Fruit fly (Drosophila melanogaster) whole organism, embryonic: Measurements from ENCODE around the gene CG11379.

Experiments used
- Ada2b ChIP-seq: fragments of 200-800 bp; sonication (Bioruptor generic); IDR thresholded peaks from 2 replicates; pipeline ENCODE4 v1.3.6; 2022; ENCODE audit warnings: missing biosample characterization, missing genetic modification characterization
- CG10274 ChIP-seq: fragments of 200-800 bp; sonication (Bioruptor generic); optimal IDR thresholded peaks from 3 replicates; lab custom pipeline; 2017; ENCODE audit warnings: missing biosample characterization, mild to moderate bottlenecking, missing genetic modification characterization
- CG10431 ChIP-seq: fragments of 200-800 bp; sonication (Bioruptor generic); optimal IDR thresholded peaks from 3 replicates; lab custom pipeline; 2018; ENCODE audit warnings: missing biosample characterization, mild to moderate bottlenecking, missing genetic modification characterization
- CG11398 ChIP-seq: fragments of 200-800 bp; sonication (Bioruptor generic); optimal IDR thresholded peaks from 2 replicates; lab custom pipeline; 2016; ENCODE audit warnings: missing biosample characterization, missing genetic modification characterization
- CG11560 ChIP-seq: fragments of 200-800 bp; sonication (Bioruptor generic); IDR thresholded peaks from 3 replicates; pipeline ENCODE4 v1.3.6; 2022; ENCODE audit warnings: missing biosample characterization, missing genetic modification characterization
- CG11696 ChIP-seq: fragments of 200-800 bp; sonication (Bioruptor generic); IDR thresholded peaks from 2 replicates; pipeline ENCODE4 v1.3.6; 2022; ENCODE audit warnings: missing biosample characterization, missing genetic modification characterization
- CG12942 ChIP-seq: fragments of 200-800 bp; sonication (Bioruptor generic); optimal IDR thresholded peaks from 3 replicates; lab custom pipeline; 2016; ENCODE audit warnings: missing biosample characterization, missing genetic modification characterization
- CG13287 ChIP-seq: fragments of 200-800 bp; sonication (Bioruptor generic); IDR thresholded peaks from 2 replicates; pipeline ENCODE4 v1.3.6; 2022; ENCODE audit warnings: missing biosample characterization, missing genetic modification characterization; ENCODE audit not compliant: partially characterized antibody
- CG13624 ChIP-seq: fragments of 200-800 bp; sonication (Bioruptor generic); optimal IDR thresholded peaks from 2 replicates; lab custom pipeline; 2016; ENCODE audit warnings: missing biosample characterization, missing genetic modification characterization
- CG13775 ChIP-seq: fragments of 200-800 bp; sonication (Bioruptor generic); optimal IDR thresholded peaks from 3 replicates; lab custom pipeline; 2017; ENCODE audit warnings: missing biosample characterization, mild to moderate bottlenecking, missing genetic modification characterization
- CG15514 ChIP-seq: fragments of 200-800 bp; sonication (Bioruptor generic); optimal IDR thresholded peaks from 3 replicates; lab custom pipeline; 2017; ENCODE audit warnings: missing biosample characterization, missing genetic modification characterization, mild to moderate bottlenecking, moderate library complexity, missing genetic modification reagents
- CG1602 ChIP-seq: fragments of 200-800 bp; sonication (Bioruptor generic); optimal IDR thresholded peaks from 3 replicates; lab custom pipeline; 2016; ENCODE audit warnings: missing biosample characterization, missing genetic modification characterization
- CG16813 ChIP-seq: fragments of 200-800 bp; sonication (Bioruptor generic); IDR thresholded peaks from 3 replicates; pipeline ENCODE4 v1.3.6; 2022; ENCODE audit warnings: missing biosample characterization, missing genetic modification characterization; ENCODE audit not compliant: partially characterized antibody
- CG16863 ChIP-seq: fragments of 200-800 bp; sonication (Bioruptor generic); optimal IDR thresholded peaks from 3 replicates; lab custom pipeline; 2016; ENCODE audit warnings: missing biosample characterization, missing genetic modification characterization
- CG18262 ChIP-seq: fragments of 200-800 bp; optimal IDR thresholded peaks from 3 replicates; lab custom pipeline; 2019; ENCODE audit warnings: missing biosample characterization, mild to moderate bottlenecking, missing genetic modification characterization, moderate library complexity
- CG2678 ChIP-seq: fragments of 200-800 bp; sonication (Bioruptor generic); optimal IDR thresholded peaks from 3 replicates; lab custom pipeline; 2019; ENCODE audit warnings: missing biosample characterization, mild to moderate bottlenecking, missing genetic modification characterization, moderate library complexity
- CG30403 ChIP-seq: fragments of 200-800 bp; sonication (Bioruptor generic); optimal IDR thresholded peaks from 3 replicates; lab custom pipeline; 2016; ENCODE audit warnings: missing biosample characterization, missing genetic modification characterization
- CG3065 ChIP-seq: fragments of 200-800 bp; sonication (Bioruptor generic); optimal IDR thresholded peaks from 2 replicates; lab custom pipeline; 2016; ENCODE audit warnings: missing biosample characterization, missing genetic modification characterization
- CG4424 ChIP-seq: fragments of 200-800 bp; sonication (Bioruptor generic); optimal IDR thresholded peaks from 3 replicates; lab custom pipeline; 2016; ENCODE audit warnings: missing biosample characterization, missing genetic modification characterization
- CG7556 ChIP-seq: fragments of 200-800 bp; sonication (Bioruptor generic); optimal IDR thresholded peaks from 2 replicates; lab custom pipeline; 2017; ENCODE audit warnings: missing biosample characterization, mild to moderate bottlenecking, missing genetic modification characterization
- Camta ChIP-seq: fragments of 200-800 bp; sonication (Bioruptor generic); optimal IDR thresholded peaks from 2 replicates; lab custom pipeline; 2016; ENCODE audit warnings: missing biosample characterization, missing genetic modification characterization
- CkIIα-i1 ChIP-seq: fragments of 200-800 bp; sonication (Bioruptor generic); IDR thresholded peaks from 2 replicates; pipeline ENCODE4 v1.3.6; 2022; ENCODE audit warnings: missing biosample characterization, missing genetic modification characterization
- Deaf1 ChIP-seq: fragments of 200-800 bp; optimal IDR thresholded peaks from 3 replicates; lab custom pipeline; 2019; ENCODE audit warnings: missing biosample characterization, mild to moderate bottlenecking, missing genetic modification characterization, moderate library complexity
- Dek ChIP-seq: fragments of 200-800 bp; sonication (Bioruptor generic); optimal IDR thresholded peaks from 3 replicates; lab custom pipeline; 2019; ENCODE audit warnings: missing biosample characterization, mild to moderate bottlenecking, missing genetic modification characterization, moderate library complexity
- Dp ChIP-seq: fragments of 200-800 bp; sonication (Bioruptor generic); optimal IDR thresholded peaks from 2 replicates; lab custom pipeline; 2018; ENCODE audit warnings: missing biosample characterization, mild to moderate bottlenecking, missing genetic modification characterization, moderate library complexity
- E2f2 ChIP-seq: fragments of 200-800 bp; sonication (Bioruptor generic); IDR thresholded peaks from 2 replicates; pipeline ENCODE4 v1.3.6; 2022; ENCODE audit warnings: missing biosample characterization, missing genetic modification characterization
- ERR ChIP-seq: fragments of 200-800 bp; sonication (Bioruptor generic); optimal IDR thresholded peaks from 2 replicates; lab custom pipeline; 2016; ENCODE audit warnings: missing biosample characterization, missing genetic modification characterization
- Ets65A ChIP-seq: fragments of 200-800 bp; sonication (Bioruptor generic); peaks from one replicate; lab custom pipeline; 2016; ENCODE audit warnings: missing biosample characterization, missing genetic modification characterization
- HHEX ChIP-seq: fragments of 200-800 bp; sonication (Bioruptor generic); optimal IDR thresholded peaks from 3 replicates; lab custom pipeline; 2017; ENCODE audit warnings: missing biosample characterization, mild to moderate bottlenecking, missing genetic modification characterization, missing genetic modification reagents
- Hey ChIP-seq: fragments of 200-800 bp; sonication (Bioruptor generic); optimal IDR thresholded peaks from 3 replicates; lab custom pipeline; 2018; ENCODE audit warnings: missing biosample characterization, mild to moderate bottlenecking, missing genetic modification characterization
- MBD-R2 ChIP-seq: fragments of 200-800 bp; sonication (Bioruptor generic); IDR thresholded peaks from 2 replicates; pipeline ENCODE4 v1.3.6; 2022; ENCODE audit warnings: missing biosample characterization, missing genetic modification characterization
- Mad ChIP-seq: fragments of 200-800 bp; sonication (Bioruptor generic); optimal IDR thresholded peaks from 2 replicates; lab custom pipeline; 2016; ENCODE audit warnings: missing biosample characterization, missing genetic modification characterization
- Mrtf ChIP-seq: fragments of 200-800 bp; sonication (Bioruptor generic); IDR thresholded peaks from 3 replicates; pipeline ENCODE4 v1.3.6; 2022; ENCODE audit warnings: missing biosample characterization, missing genetic modification characterization
- NC2β ChIP-seq: fragments of 200-800 bp; sonication (Bioruptor generic); optimal IDR thresholded peaks from 2 replicates; lab custom pipeline; 2016; ENCODE audit warnings: missing biosample characterization, missing genetic modification characterization
- Optix ChIP-seq: fragments of 200-800 bp; sonication (Bioruptor generic); IDR thresholded peaks from 3 replicates; pipeline ENCODE4 v1.3.6; 2022; ENCODE audit warnings: missing biosample characterization, missing genetic modification characterization
- Pdp1 ChIP-seq, 2 experiments: fragments of 200-800 bp; sonication (Bioruptor generic); optimal IDR thresholded peaks; 3 replicates each; lab custom pipeline; 2016; ENCODE audit warnings: missing biosample characterization in 2 of 2, missing genetic modification characterization in 2 of 2, mild to moderate bottlenecking in 1 of 2, moderate library complexity in 1 of 2
- Side ChIP-seq: fragments of 200-800 bp; sonication (Bioruptor generic); optimal IDR thresholded peaks from 2 replicates; lab custom pipeline; 2016; ENCODE audit warnings: missing biosample characterization, missing genetic modification characterization
- Spps ChIP-seq: fragments of 200-800 bp; sonication (Bioruptor generic); optimal IDR thresholded peaks from 2 replicates; lab custom pipeline; 2018; ENCODE audit warnings: missing biosample characterization, mild to moderate bottlenecking, missing genetic modification characterization
- Tbp ChIP-seq: fragments of >200 bp; optimal IDR thresholded peaks from 2 replicates; lab custom pipeline; 2018; ENCODE audit warnings: missing biosample characterization, missing genetic modification characterization
- Xrp1 ChIP-seq: fragments of 200-800 bp; sonication (Bioruptor generic); IDR thresholded peaks from 2 replicates; pipeline ENCODE4 v1.3.6; 2022; ENCODE audit warnings: missing biosample characterization, missing genetic modification characterization
- chinmo ChIP-seq: fragments of 200-800 bp; sonication (Bioruptor generic); IDR thresholded peaks from 4 replicates; pipeline ENCODE4 v1.3.6; 2022; ENCODE audit warnings: missing biosample characterization, missing genetic modification characterization; ENCODE audit not compliant: partially characterized antibody
- danr ChIP-seq: fragments of 200-800 bp; sonication (Bioruptor generic); IDR thresholded peaks from 2 replicates; pipeline ENCODE4 v1.3.6; 2022; ENCODE audit warnings: missing biosample characterization, missing genetic modification characterization
- ems ChIP-seq: fragments of 200-800 bp; sonication (Bioruptor generic); optimal IDR thresholded peaks from 3 replicates; lab custom pipeline; 2016; ENCODE audit warnings: missing biosample characterization, missing genetic modification characterization
- esg ChIP-seq: fragments of 200-800 bp; sonication (Bioruptor generic); conservative IDR thresholded peaks from 2 replicates; pipeline ENCODE4 v1.3.6; 2022; ENCODE audit warnings: missing biosample characterization, missing genetic modification characterization
- gcm ChIP-seq: fragments of 200-800 bp; sonication (Bioruptor generic); optimal IDR thresholded peaks from 2 replicates; lab custom pipeline; 2019; ENCODE audit warnings: missing biosample characterization, mild to moderate bottlenecking, missing genetic modification characterization, moderate library complexity
- ind ChIP-seq: fragments of 200-800 bp; sonication (Bioruptor generic); optimal IDR thresholded peaks from 3 replicates; lab custom pipeline; 2016; ENCODE audit warnings: missing biosample characterization, missing genetic modification characterization
- lab ChIP-seq: fragments of 200-800 bp; sonication (Bioruptor generic); optimal IDR thresholded peaks from 3 replicates; lab custom pipeline; 2017; ENCODE audit warnings: missing biosample characterization, missing genetic modification characterization, mild to moderate bottlenecking, moderate library complexity, missing genetic modification reagents
- org-1 ChIP-seq: fragments of 200-800 bp; sonication (Bioruptor generic); optimal IDR thresholded peaks from 2 replicates; lab custom pipeline; 2017; ENCODE audit warnings: missing biosample characterization, missing genetic modification characterization
- sens ChIP-seq: fragments of 200-800 bp; sonication (Bioruptor generic); peaks from one replicate; lab custom pipeline; 2016; ENCODE audit warnings: missing biosample characterization, missing genetic modification characterization
- ssp ChIP-seq: fragments of 200-800 bp; sonication (Bioruptor generic); IDR thresholded peaks from 2 replicates; pipeline ENCODE4 v1.3.6; 2022; ENCODE audit warnings: missing biosample characterization, missing genetic modification characterization
- tna ChIP-seq: fragments of 200-800 bp; sonication (Bioruptor generic); IDR thresholded peaks from 2 replicates; pipeline ENCODE4 v1.3.6; 2022; ENCODE audit warnings: missing biosample characterization, missing genetic modification characterization; ENCODE audit not compliant: partially characterized antibody
- zfh2 ChIP-seq: fragments of 200-800 bp; sonication (Bioruptor generic); optimal IDR thresholded peaks from 2 replicates; lab custom pipeline; 2016; ENCODE audit warnings: missing biosample characterization, missing genetic modification characterization

Gene CG11379

dm6 chrX:1171018-1171417 is 8.9 kb upstream of the CG11379 start (continued):
- TF ChIP-seq Pdp1 (GFP tag; optimal IDR thresholded peaks at IDR 0.05; lab: Kevin White, UChicago) (peak; percentile 33 to 49), CG1602 (GFP tag; lab: Kevin White, UChicago) (no peak), CG16813 (no peak), CG15514 (GFP tag; lab: Kevin White, UChicago) (peak; percentile 22), Optix (GFP tag; lab: Robert Waterston, UW) (no peak), CG16863 (no peak), tna (GFP tag; lab: Robert Waterston, UW) (no peak), CG11696 (GFP tag; lab: Robert Waterston, UW) (no peak), chinmo (GFP tag; lab: Robert Waterston, UW) (no peak), NC2β (GFP tag; lab: Kevin White, UChicago) (no peak), Side (GFP tag; lab: Kevin White, UChicago) (no peak), ERR (GFP tag; lab: Kevin White, UChicago) (no peak), CG13287 (GFP tag; lab: Robert Waterston, UW) (no peak), org-1 (peak; percentile 49), CG13624 (GFP tag; lab: Kevin White, UChicago) (peak; percentile 21), ssp (no peak), Tbp (no peak), esg (GFP tag; lab: Robert Waterston, UW) (no peak), CG12942 (GFP tag; lab: Kevin White, UChicago) (peak; percentile 10), Deaf1 (tag; lab: Kevin White, UChicago) (peak; percentile 84), Dp (GFP tag; lab: Kevin White, UChicago) (no peak), Ada2b (GFP tag; lab: Robert Waterston, UW) (peak; percentile 40; the same call in 1 of the 2 replicates), CG10274 (GFP tag; lab: Kevin White, UChicago) (peak; percentile 44), zfh2 (no peak), sens (peak; percentile 93), Dek (tag; lab: Kevin White, UChicago) (peak; percentile 39), CkIIα-i1 (GFP tag; lab: Robert Waterston, UW) (no peak), MBD-R2 (GFP tag; lab: Robert Waterston, UW) (no peak), CG11398 (GFP tag; lab: Kevin White, UChicago) (no peak), CG13775 (peak; percentile 51), danr (no peak), Ets65A (GFP tag; lab: Kevin White, UChicago) (peak; percentile 60), Hey (no peak), CG30403 (peak; percentile 70), HHEX (GFP tag; lab: Kevin White, UChicago) (peak; percentile 56), lab (GFP tag; lab: Kevin White, UChicago) (peak; percentile 59), Mad (no peak), Spps (tag; lab: Kevin White, UChicago) (no peak), CG10431 (GFP tag; lab: Kevin White, UChicago) (no peak), CG11560 (tag; lab: Robert Waterston, UW) (no peak), ind (GFP tag; lab: Kevin White, UChicago) (peak; percentile 41), CG4424 (GFP tag; lab: Kevin White, UChicago) (peak; percentile 44), CG7556 (peak; percentile 65), E2f2 (GFP tag; lab: Robert Waterston, UW) (no peak; the same call in 1 of the 2 replicates), CG2678 (tag; lab: Kevin White, UChicago) (peak; percentile 76), Mrtf (no peak), Camta (GFP tag; lab: Kevin White, UChicago) (no peak), Xrp1 (no peak; the same call in 1 of the 2 replicates), CG18262 (tag; lab: Kevin White, UChicago) (peak; percentile 51), CG3065 (GFP tag; lab: Kevin White, UChicago) (no peak), gcm (GFP tag; lab: Kevin White, UChicago) (no peak), ems (peak; percentile 17)
